Fruit fly (Drosophila melanogaster): ENCODE results near the gene CG12716.
A peak's percentile ranks its signal among the peaks of the same experiment; 100 is the strongest.

CG12716 gene

dm6 chrX:12937825-12938520 is 38.1 kb downstream of the CG12716 start (continued):
- TF ChIP-seq Hr3 (GFP tag; optimal IDR thresholded peaks at IDR 0.05), result peak; percentile 20
- TF ChIP-seq GATAe (GFP tag; conservative IDR thresholded peaks at IDR 0.05), result no peak
- peak in 1 of 2 experiments; percentile 12 for TF ChIP-seq Eip74EF (GFP tag; optimal IDR thresholded peaks at IDR 0.05)
- TF ChIP-seq D19A (tag; optimal IDR thresholded peaks at IDR 0.05), result peak; percentile 56
- TF ChIP-seq nmo (GFP tag; optimal IDR thresholded peaks at IDR 0.05), result peak; percentile 57
- peak; percentile 23 for TF ChIP-seq CG15514 (GFP tag; optimal IDR thresholded peaks at IDR 0.05)
- peak in 1 of 2 experiments; percentile 63 for TF ChIP-seq bsh (GFP tag; optimal IDR thresholded peaks at IDR 0.05)
- peak; percentile 49 for TF ChIP-seq sens (GFP tag)
- TF ChIP-seq Abd-B (GFP tag; optimal IDR thresholded peaks at IDR 0.05), result peak; percentile 16
- peak in 1 of 3 experiments; percentile 43 for TF ChIP-seq lola (GFP tag; optimal IDR thresholded peaks at IDR 0.05)
- peak; percentile 42; the same call in 1 of the 2 replicates for TF ChIP-seq slbo (GFP tag; IDR thresholded peaks at IDR 0.05)
- no peak for TF ChIP-seq CTCF (GFP tag; optimal IDR thresholded peaks at IDR 0.05)
- TF ChIP-seq exex (tag; optimal IDR thresholded peaks at IDR 0.05), result peak; percentile 26
- TF ChIP-seq Nf-YB (GFP tag; optimal IDR thresholded peaks at IDR 0.05), result peak; percentile 76
- peak; percentile 0 for TF ChIP-seq CG15011 (GFP tag; optimal IDR thresholded peaks at IDR 0.05)
- TF ChIP-seq CG6689 (GFP tag; IDR thresholded peaks at IDR 0.05), result peak; percentile 31; the same call in 1 of the 2 replicates
- TF ChIP-seq dmrt11E (tag; optimal IDR thresholded peaks at IDR 0.05), result peak; percentile 17
- peak; percentile 44 for TF ChIP-seq CG6854 (GFP tag; optimal IDR thresholded peaks at IDR 0.05)
- TF ChIP-seq abd-A (tag; optimal IDR thresholded peaks at IDR 0.05), result peak; percentile 49
- peak; percentile 67 for TF ChIP-seq CG18262 (tag; optimal IDR thresholded peaks at IDR 0.05)
- peak; percentile 23 for TF ChIP-seq CG13296 (GFP tag; optimal IDR thresholded peaks at IDR 0.05)
- no peak for TF ChIP-seq nom (GFP tag; optimal IDR thresholded peaks at IDR 0.05)
- TF ChIP-seq CG8388 (GFP tag; optimal IDR thresholded peaks at IDR 0.05), result peak; percentile 46
- no peak for TF ChIP-seq CG7963 (GFP tag; IDR thresholded peaks at IDR 0.05; ENCODE audit: partially characterized antibody)
- TF ChIP-seq PHDP (tag; optimal IDR thresholded peaks at IDR 0.05), result peak; percentile 60
- TF ChIP-seq gce (GFP tag; IDR thresholded peaks at IDR 0.05), result 0 out of 3 replicates have a peak, but pooled peaks have one; percentile 19
- TF ChIP-seq Hr51 (GFP tag; optimal IDR thresholded peaks at IDR 0.05), result peak in 1 of 2 experiments; percentile 58
- peak; percentile 54 for TF ChIP-seq yki (optimal IDR thresholded peaks at IDR 0.05)
- peak; percentile 39 for TF ChIP-seq sqz (GFP tag; optimal IDR thresholded peaks at IDR 0.05)
- TF ChIP-seq CG10147 (GFP tag; optimal IDR thresholded peaks at IDR 0.05), result peak; percentile 60
- TF ChIP-seq CG14965 (GFP tag; optimal IDR thresholded peaks at IDR 0.05; ENCODE audit: borderline replicate concordance), result no peak
- peak; percentile 52; the same call in 1 of the 2 replicates for TF ChIP-seq Atf6 (GFP tag; IDR thresholded peaks at IDR 0.05)
- TF ChIP-seq CG17829 (tag; optimal IDR thresholded peaks at IDR 0.05), result peak; percentile 39
- TF ChIP-seq crp (GFP tag; optimal IDR thresholded peaks at IDR 0.05), result no peak
- peak; percentile 70 to 80 for TF ChIP-seq Trl (optimal IDR thresholded peaks at IDR 0.05)
- no peak for TF ChIP-seq Trl (GFP tag; optimal IDR thresholded peaks at IDR 0.05)
- TF ChIP-seq CG10209 (GFP tag; optimal IDR thresholded peaks at IDR 0.05), result peak; percentile 28
- peak; percentile 61 for TF ChIP-seq Nf-YC (tag; optimal IDR thresholded peaks at IDR 0.05)
- TF ChIP-seq amos (GFP tag; IDR thresholded peaks at IDR 0.05; ENCODE audit: partially characterized antibody), result no peak
- peak; percentile 56 for TF ChIP-seq CG17361 (GFP tag; IDR thresholded peaks at IDR 0.05)
- TF ChIP-seq HHEX (GFP tag; optimal IDR thresholded peaks at IDR 0.05), result peak; percentile 31
- TF ChIP-seq CG12155 (GFP tag; optimal IDR thresholded peaks at IDR 0.05), result no peak
- peak; percentile 82 for TF ChIP-seq CG18599 (GFP tag; optimal IDR thresholded peaks at IDR 0.05)
- TF ChIP-seq CG7357 (GFP tag; IDR thresholded peaks at IDR 0.05), result peak; percentile 40; the same call in 1 of the 3 replicates
- TF ChIP-seq sr (GFP tag; IDR thresholded peaks at IDR 0.05), result no peak
- TF ChIP-seq HLH3B (GFP tag; IDR thresholded peaks at IDR 0.05), result 0 out of 2 replicates have a peak, but pooled peaks have one; percentile 14
- peak; percentile 72 for TF ChIP-seq nerfin-1 (tag; optimal IDR thresholded peaks at IDR 0.05)
- peak; percentile 29 for TF ChIP-seq CG30403 (GFP tag; optimal IDR thresholded peaks at IDR 0.05)
